Fruit fly (Drosophila melanogaster): Measurements from ENCODE around the gene LManII.

- TF ChIP-seq Ada2b (GFP tag; IDR thresholded peaks at IDR 0.05) (no peak), Dek (tag; optimal IDR thresholded peaks at IDR 0.05) (no peak), CG11560 (tag; IDR thresholded peaks at IDR 0.05) (no peak), cato (GFP tag; optimal IDR thresholded peaks at IDR 0.05; ENCODE audit: borderline replicate concordance) (no peak), run (tag; optimal IDR thresholded peaks at IDR 0.05) (no peak), CG12942 (GFP tag; optimal IDR thresholded peaks at IDR 0.05) (no peak)
Measured at dm6 chr2L:10491354-10491753, 33.9 kb downstream of the LManII start, which contains the start of gene CG13144.

Data from whole organism, embryonic.